Fruit fly (Drosophila melanogaster): ENCODE data around the gene Apc.

The Apc gene

DNA sequence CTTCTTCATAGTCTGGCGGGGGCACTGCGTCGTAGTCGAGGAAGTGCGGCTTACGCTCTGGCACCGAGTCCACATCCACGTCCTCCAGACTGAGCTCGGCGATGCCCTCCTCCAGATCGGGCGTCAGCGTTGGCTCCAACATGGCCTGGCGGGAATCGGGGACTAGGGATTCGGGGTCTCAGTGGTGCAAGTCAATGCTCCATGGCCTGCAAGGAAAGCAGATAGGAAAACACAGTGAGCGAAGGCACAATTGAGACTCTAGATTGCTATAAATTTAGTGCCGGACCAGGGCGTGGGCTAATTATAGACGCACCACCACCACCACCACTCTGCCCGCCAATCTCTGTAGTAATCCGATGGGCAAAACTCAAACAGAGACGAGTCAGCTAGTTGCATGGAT, 3.9 kb downstream of the Apc start:
- TF ChIP-seq Met (GFP tag; optimal IDR thresholded peaks at IDR 0.05) (no peak), CG11902 (GFP tag; optimal IDR thresholded peaks at IDR 0.05) (no peak), CG8632 (GFP tag; optimal IDR thresholded peaks at IDR 0.05) (no peak), dac (GFP tag; optimal IDR thresholded peaks at IDR 0.05) (no peak), CG11294 (GFP tag; IDR thresholded peaks at IDR 0.05) (no peak), Eip78C (GFP tag) (peak; percentile 57), CG4318 (GFP tag; optimal IDR thresholded peaks at IDR 0.05) (no peak), svp (GFP tag) (peak; percentile 69), Sox14 (GFP tag; optimal IDR thresholded peaks at IDR 0.05) (no peak), CG34406 (GFP tag; optimal IDR thresholded peaks at IDR 0.05) (no peak), OdsH (GFP tag; optimal IDR thresholded peaks at IDR 0.05) (no peak)

DNA sequence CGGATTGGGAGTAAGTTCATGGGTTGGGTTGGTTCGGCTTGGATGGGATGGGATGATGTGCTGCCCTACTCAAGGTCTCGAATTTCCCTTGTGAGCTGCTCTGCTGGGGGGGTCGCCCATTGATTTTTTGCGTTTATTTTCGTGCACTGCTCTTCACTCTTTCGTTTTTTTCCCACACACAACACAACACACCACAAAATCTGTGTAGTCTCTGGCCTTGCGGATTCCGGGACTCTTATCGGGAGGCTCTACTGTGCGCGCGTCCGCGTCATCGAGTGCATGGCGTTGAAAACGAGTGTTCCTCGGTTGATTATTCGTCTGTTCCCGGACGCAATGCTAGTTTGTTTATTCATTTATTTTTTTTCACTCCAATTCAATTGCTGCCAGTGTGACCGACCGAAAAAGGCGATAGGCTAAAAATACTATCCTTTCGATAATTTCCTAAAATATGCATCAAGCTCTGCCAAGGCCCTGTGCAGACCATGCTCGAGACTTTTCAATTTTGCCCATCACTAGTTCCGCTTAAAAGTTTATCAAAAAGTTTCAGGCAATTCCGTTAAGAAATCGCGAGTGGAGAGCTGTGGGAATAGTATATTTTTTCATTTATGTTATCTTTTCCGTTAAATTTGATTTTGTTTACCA, 12.8 kb downstream of the Apc start, which contains the start of gene WASp:
WASp (minus strand) TSS at position 399 of the 642 bp plus-strand sequence.
- no peak for TF ChIP-seq CG10631 (GFP tag; optimal IDR thresholded peaks at IDR 0.05)
- TF ChIP-seq CG6854 (GFP tag; optimal IDR thresholded peaks at IDR 0.05), result peak; percentile 51
- no peak for TF ChIP-seq CG7368 (GFP tag; optimal IDR thresholded peaks at IDR 0.05)
- peak; percentile 21 for TF ChIP-seq Sox15 (GFP tag; optimal IDR thresholded peaks at IDR 0.05)
- TF ChIP-seq CG9139 (GFP tag; optimal IDR thresholded peaks at IDR 0.05), result no peak
- TF ChIP-seq Sox14 (GFP tag; optimal IDR thresholded peaks at IDR 0.05), result peak; percentile 64
- no peak for TF ChIP-seq Blimp-1 (GFP tag; optimal IDR thresholded peaks at IDR 0.05)
- TF ChIP-seq CG11902 (GFP tag; optimal IDR thresholded peaks at IDR 0.05), result no peak
- no peak for TF ChIP-seq fkh (GFP tag; optimal IDR thresholded peaks at IDR 0.05)
- no peak for TF ChIP-seq dsx (GFP tag; optimal IDR thresholded peaks at IDR 0.05; ENCODE audit: poor library complexity, severe bottlenecking)
- TF ChIP-seq esn (GFP tag; optimal IDR thresholded peaks at IDR 0.05), result peak; percentile 64
- TF ChIP-seq salr (GFP tag; optimal IDR thresholded peaks at IDR 0.05), result peak; percentile 9 to 57
- TF ChIP-seq CG32006 (GFP tag; optimal IDR thresholded peaks at IDR 0.05), result peak; percentile 35
- TF ChIP-seq eg (GFP tag; IDR thresholded peaks at IDR 0.05), result no peak
- TF ChIP-seq CG8632 (GFP tag; optimal IDR thresholded peaks at IDR 0.05), result no peak
- no peak for TF ChIP-seq Hr4 (GFP tag; optimal IDR thresholded peaks at IDR 0.05)
- peak; percentile 56 for TF ChIP-seq acj6 (GFP tag; optimal IDR thresholded peaks at IDR 0.05)
- no peak for TF ChIP-seq CG6792 (GFP tag; optimal IDR thresholded peaks at IDR 0.05)
- no peak for TF ChIP-seq Smox (GFP tag; optimal IDR thresholded peaks at IDR 0.05)
- TF ChIP-seq CG15336 (GFP tag; IDR thresholded peaks at IDR 0.05), result no peak
- no peak for TF ChIP-seq Met (GFP tag; optimal IDR thresholded peaks at IDR 0.05)
- TF ChIP-seq Gug (GFP tag; IDR thresholded peaks at IDR 0.05), result no peak; the same call in 1 of the 2 replicates
- TF ChIP-seq achi (GFP tag; optimal IDR thresholded peaks at IDR 0.05), result no peak
- TF ChIP-seq OdsH (GFP tag; optimal IDR thresholded peaks at IDR 0.05), result no peak
- TF ChIP-seq Hr38 (GFP tag; optimal IDR thresholded peaks at IDR 0.05), result no peak
- peak in 1 of 2 experiments; percentile 55 for TF ChIP-seq ss (GFP tag; optimal IDR thresholded peaks at IDR 0.05)
- peak; percentile 51 for TF ChIP-seq CG6808 (GFP tag; optimal IDR thresholded peaks at IDR 0.05)
- TF ChIP-seq CG34406 (GFP tag; optimal IDR thresholded peaks at IDR 0.05), result no peak
- peak; percentile 44 for TF ChIP-seq CG3032 (tag; optimal IDR thresholded peaks at IDR 0.05)
- no peak for TF ChIP-seq CG11294 (GFP tag; IDR thresholded peaks at IDR 0.05)
- TF ChIP-seq Ets96B (tag; optimal IDR thresholded peaks at IDR 0.05), result no peak
- TF ChIP-seq svp (GFP tag), result no peak
- TF ChIP-seq pdm3 (GFP tag; optimal IDR thresholded peaks at IDR 0.05), result peak; percentile 66
- TF ChIP-seq CG8119 (GFP tag; IDR thresholded peaks at IDR 0.05), result peak; percentile 58; the same call in 2 of the 3 replicates
- peak; percentile 23 for TF ChIP-seq CG6276 (GFP tag; optimal IDR thresholded peaks at IDR 0.05)
- no peak for TF ChIP-seq net (GFP tag; optimal IDR thresholded peaks at IDR 0.05)
- TF ChIP-seq Sox102F (GFP tag; optimal IDR thresholded peaks at IDR 0.05), result no peak
- TF ChIP-seq cyc (GFP tag; optimal IDR thresholded peaks at IDR 0.05), result no peak
- TF ChIP-seq fd59A (GFP tag; optimal IDR thresholded peaks at IDR 0.05), result peak; percentile 3
- TF ChIP-seq Eip93F (GFP tag; optimal IDR thresholded peaks at IDR 0.05), result no peak
- TF ChIP-seq Hr39 (GFP tag; optimal IDR thresholded peaks at IDR 0.05), result no peak
- no peak for TF ChIP-seq CG3919 (GFP tag; optimal IDR thresholded peaks at IDR 0.05)
- TF ChIP-seq CG4318 (GFP tag; optimal IDR thresholded peaks at IDR 0.05), result no peak
- peak; percentile 85 for TF ChIP-seq Eip78C (GFP tag)
- no peak for TF ChIP-seq CG10669 (GFP tag; optimal IDR thresholded peaks at IDR 0.05)
- peak; percentile 9 for TF ChIP-seq Lpt (GFP tag; optimal IDR thresholded peaks at IDR 0.05)
- TF ChIP-seq spab (GFP tag; optimal IDR thresholded peaks at IDR 0.05), result no peak
